Worm (Caenorhabditis elegans) whole organism, dauer: ENCODE measurements around the gene irld-33.

Source experiments
- unc-62 ChIP-seq: sonication (generic microtip); optimal IDR thresholded peaks from 2 replicates; lab custom pipeline; 2017; ENCODE audit warnings: missing biosample characterization, missing genetic modification reagents, missing genetic modification characterization

The irld-33 gene

ce11 chrII:1738844-1739243 is at the start of gene irld-33, which contains the start of gene irld-9:
irld-33 (plus strand) TSS chrII:1739052.
irld-9 (minus strand) TSS chrII:1738944.
- TF ChIP-seq unc-62 (GFP tag; lab: Kevin White, UChicago): no peak

ce11 chrII:1691011-1691410 is 47.8 kb upstream of the irld-33 start, which contains the start of gene fbxc-22:
fbxc-22 (minus strand) TSS chrII:1691111.
- TF ChIP-seq unc-62 (GFP tag; lab: Kevin White, UChicago): no peak

- TF ChIP-seq unc-62 (GFP tag; lab: Kevin White, UChicago): no peak
Observed at ce11 chrII:1692827-1693226, 46.0 kb upstream of the irld-33 start, which contains the start of gene fbxc-21. fbxc-21 (minus strand) TSS chrII:1692927.

DNA sequence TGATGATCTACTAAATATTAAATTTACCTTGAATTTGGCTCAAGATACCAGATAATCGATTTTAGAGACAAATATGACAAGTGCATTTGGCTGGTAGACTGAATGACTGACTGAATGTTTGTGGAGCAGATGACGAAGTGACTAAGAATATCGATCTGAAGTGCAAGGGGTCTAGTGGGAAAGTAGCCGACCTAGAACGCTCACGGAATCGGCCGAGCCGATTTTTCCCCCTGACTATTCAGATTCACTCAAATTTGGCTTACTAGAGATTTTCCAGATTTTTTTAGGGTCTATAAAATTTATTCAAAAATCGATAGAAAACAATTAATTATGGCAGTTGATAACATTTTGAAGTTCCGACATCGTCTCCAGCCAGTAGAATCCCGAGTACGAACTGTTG is 44.3 kb upstream of the irld-33 start, which contains the start of gene fbxc-26:
Gene fbxc-26, minus strand, starts transcription at position 101 of the 400 bp plus-strand sequence.
- no peak for TF ChIP-seq unc-62 (GFP tag; lab: Kevin White, UChicago)

ce11 chrII:1695861-1696260 is 43.0 kb upstream of the irld-33 start, which contains the start of gene F58E1.13:
F58E1.13 (minus strand) TSS chrII:1695872.
- no peak for TF ChIP-seq unc-62 (GFP tag; lab: Kevin White, UChicago)

- TF ChIP-seq unc-62 (GFP tag; lab: Kevin White, UChicago): no peak
Observed at ce11 chrII:1703363-1703762, 35.5 kb upstream of the irld-33 start, which contains the start of gene fbxb-47. fbxb-47 (minus strand) TSS chrII:1703463.

DNA sequence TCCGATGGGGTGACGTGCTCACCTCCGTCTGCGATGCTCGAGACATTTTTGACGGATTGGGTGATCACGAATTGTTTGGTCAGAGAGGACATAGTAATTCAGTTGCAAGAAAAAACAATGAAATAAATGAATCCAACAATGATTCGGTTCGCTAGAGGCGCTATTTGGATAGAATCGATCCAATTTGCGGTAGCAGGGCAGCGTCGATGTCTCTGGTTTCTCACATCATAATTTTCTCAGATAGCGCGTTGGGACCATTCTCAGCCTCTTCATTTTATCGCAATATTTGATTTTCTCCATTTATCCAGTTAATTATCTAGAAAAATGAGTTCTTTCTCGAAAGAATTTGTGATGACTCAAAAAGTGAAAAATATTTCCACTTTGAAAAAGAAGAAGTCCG is 32.5 kb upstream of the irld-33 start, which contains the start of gene sdz-18:
Gene sdz-18, minus strand, starts transcription at position 101 of the 400 bp plus-strand sequence.
- no peak for TF ChIP-seq unc-62 (GFP tag; lab: Kevin White, UChicago)

DNA sequence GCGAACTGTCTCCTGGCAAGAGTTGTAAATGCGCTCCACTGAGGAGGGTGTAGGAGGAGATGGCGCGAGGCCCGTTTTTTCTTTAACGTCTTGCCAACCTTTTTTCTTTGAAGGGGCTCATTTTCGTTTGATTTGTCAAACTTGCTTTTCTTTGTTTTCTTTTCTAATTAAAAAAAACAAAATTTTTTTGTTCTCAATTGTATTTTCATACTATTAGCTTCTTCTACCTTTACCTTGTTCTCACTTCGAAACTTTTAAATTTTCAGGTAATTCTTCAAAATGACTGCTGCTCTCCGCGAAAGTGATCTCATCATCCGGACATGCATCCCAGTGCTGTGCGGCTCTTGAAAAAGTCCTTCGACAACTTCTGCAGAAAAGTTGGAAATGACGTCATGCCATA is 28.9 kb upstream of the irld-33 start, which contains the start of gene fbxa-184:
Gene fbxa-184, plus strand, starts transcription at position 301 of the 400 bp plus-strand sequence.
- no peak for TF ChIP-seq unc-62 (GFP tag; lab: Kevin White, UChicago)

- no peak for TF ChIP-seq unc-62 (GFP tag; lab: Kevin White, UChicago)
Observed at ce11 chrII:1712938-1713337, 25.9 kb upstream of the irld-33 start, which contains the start of gene btb-7. btb-7 (plus strand) TSS chrII:1713238.

DNA sequence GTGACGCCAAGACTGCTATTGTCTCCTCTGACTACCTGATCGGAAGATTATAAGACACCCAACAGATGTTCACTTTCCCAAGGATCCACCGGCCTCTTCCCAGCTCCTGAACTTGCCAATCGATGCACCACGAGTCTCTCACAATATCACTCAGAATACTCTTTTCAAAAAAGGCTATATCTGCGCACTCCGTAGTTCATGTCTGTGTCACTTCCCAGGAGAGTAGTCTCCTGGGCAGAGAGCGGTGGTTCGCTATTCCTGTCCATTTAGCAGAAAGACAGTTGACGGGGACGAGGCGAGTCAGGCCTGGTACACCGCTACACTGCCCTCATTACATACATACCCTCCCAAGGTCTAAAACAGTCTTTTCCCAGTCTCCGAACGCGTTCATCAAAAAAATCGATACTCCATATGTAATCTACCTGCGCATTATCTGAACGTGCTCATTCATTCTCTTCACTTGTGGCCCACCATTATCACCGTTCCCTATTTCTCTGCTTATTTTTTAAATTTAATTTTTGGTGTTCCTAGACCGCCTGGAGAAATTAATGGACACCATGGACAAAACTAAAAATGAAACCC is 24.0 kb upstream of the irld-33 start, which contains the start of gene btb-6:
Gene btb-6, plus strand, starts transcription at position 532 of the 582 bp plus-strand sequence.
- no peak for TF ChIP-seq unc-62 (GFP tag; lab: Kevin White, UChicago)

DNA sequence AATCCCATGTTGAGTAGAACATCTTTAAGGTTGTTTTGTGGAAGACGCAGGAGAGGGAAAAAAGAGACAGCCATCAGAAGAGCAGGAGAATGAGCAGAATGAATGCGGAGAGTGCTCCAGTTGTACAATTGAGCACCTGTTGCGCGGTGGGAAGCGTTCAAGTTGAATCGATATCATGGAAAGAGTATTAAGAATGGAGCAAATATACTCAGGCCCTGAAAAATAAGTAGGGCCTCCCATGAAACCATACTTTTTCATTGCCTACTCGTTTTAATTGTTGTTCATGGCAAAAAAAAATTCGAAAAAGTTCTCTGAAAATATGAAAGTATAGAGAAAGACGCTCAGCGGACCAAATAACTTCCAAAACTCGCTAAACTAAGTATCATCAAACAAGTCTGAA is 19.7 kb upstream of the irld-33 start, which contains the start of gene fbxb-48:
Gene fbxb-48, minus strand, starts transcription at position 101 of the 400 bp plus-strand sequence.
- no peak for TF ChIP-seq unc-62 (GFP tag; lab: Kevin White, UChicago)

DNA sequence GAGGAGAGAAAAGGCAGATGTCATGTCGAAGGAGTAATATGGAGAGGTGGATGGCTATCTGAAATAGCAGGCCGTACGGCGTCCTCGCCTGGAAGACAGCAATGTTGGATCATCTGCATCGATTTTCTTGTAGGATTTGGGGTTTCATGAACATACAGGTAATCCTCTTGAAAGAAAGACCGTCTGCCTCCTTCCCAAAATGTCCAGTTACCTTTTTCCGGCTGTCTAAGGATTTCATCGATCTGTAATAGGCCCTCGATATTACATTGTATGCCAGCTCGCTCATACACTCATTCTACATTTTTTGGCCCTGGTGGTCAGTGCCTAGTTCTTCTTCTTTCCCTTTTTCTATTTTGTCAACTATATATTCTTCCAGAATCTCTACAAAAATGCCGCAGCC is 16.5 kb upstream of the irld-33 start, which contains the start of the genes fbxb-5 and btb-8:
Gene fbxb-5, minus strand, starts transcription at position 101 of the 400 bp plus-strand sequence.
Gene btb-8, plus strand, starts transcription at position 377 of the 400 bp plus-strand sequence.
- TF ChIP-seq unc-62 (GFP tag; lab: Kevin White, UChicago): no peak

- TF ChIP-seq unc-62 (GFP tag; lab: Kevin White, UChicago): no peak
Observed at ce11 chrII:1724314-1724713, 14.5 kb upstream of the irld-33 start, which contains the start of gene fbxb-11. fbxb-11 (plus strand) TSS chrII:1724614.

ce11 chrII:1725735-1726134 is 13.1 kb upstream of the irld-33 start, which contains the start of gene F45C12.17:
F45C12.17 (plus strand) TSS chrII:1726111.
- no peak for TF ChIP-seq unc-62 (GFP tag; lab: Kevin White, UChicago)

DNA sequence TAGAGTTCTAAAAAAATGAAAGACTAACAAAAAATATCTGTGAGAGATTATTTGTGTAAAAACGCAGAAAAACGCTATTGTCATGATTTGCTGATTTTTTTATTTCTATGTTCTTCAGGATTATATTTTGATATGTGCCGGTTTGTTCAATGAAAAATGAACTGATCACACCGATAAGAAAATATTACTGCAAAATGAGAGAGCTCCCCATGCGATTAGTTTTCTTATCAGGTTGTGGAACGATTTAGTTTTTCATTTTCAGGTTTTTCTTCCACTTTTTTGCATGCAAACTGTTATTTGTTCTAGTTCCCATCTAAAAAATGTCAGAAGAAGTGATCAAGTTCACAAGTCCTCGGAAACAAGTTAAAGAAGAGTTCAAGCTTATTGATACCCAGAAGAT is 10.6 kb upstream of the irld-33 start, which contains the start of gene btb-9:
Gene btb-9, plus strand, starts transcription at position 254 of the 400 bp plus-strand sequence.
- TF ChIP-seq unc-62 (GFP tag; lab: Kevin White, UChicago): no peak

- no peak for TF ChIP-seq unc-62 (GFP tag; lab: Kevin White, UChicago)
Observed at ce11 chrII:1730103-1730502, 8.7 kb upstream of the irld-33 start, which contains the start of gene ceh-81. ceh-81 (plus strand) TSS chrII:1730403.
